Fruit fly (Drosophila melanogaster) whole organism, embryonic: ENCODE measurements around the gene Srg3.

Source experiments
- Aef1 ChIP-seq: fragments of 200-800 bp; sonication (Bioruptor generic); IDR thresholded peaks from 3 replicates; pipeline ENCODE4 v1.3.6; 2022; ENCODE audit warnings: missing biosample characterization, missing genetic modification characterization
- CG10274 ChIP-seq: fragments of 200-800 bp; sonication (Bioruptor generic); optimal IDR thresholded peaks from 3 replicates; lab custom pipeline; 2017; ENCODE audit warnings: missing biosample characterization, mild to moderate bottlenecking, missing genetic modification characterization
- CG11504 ChIP-seq: fragments of 200-800 bp; sonication (Bioruptor generic); optimal IDR thresholded peaks from 3 replicates; lab custom pipeline; 2019; ENCODE audit warnings: missing biosample characterization, mild to moderate bottlenecking, missing genetic modification characterization, moderate library complexity
- CG11560 ChIP-seq: fragments of 200-800 bp; sonication (Bioruptor generic); IDR thresholded peaks from 3 replicates; pipeline ENCODE4 v1.3.6; 2022; ENCODE audit warnings: missing biosample characterization, missing genetic modification characterization
- CG17361 ChIP-seq: fragments of 200-800 bp; sonication (Bioruptor generic); IDR thresholded peaks from 3 replicates; pipeline ENCODE4 v1.3.6; 2022; ENCODE audit warnings: missing biosample characterization, missing genetic modification characterization
- CG17829 ChIP-seq: fragments of 200-800 bp; optimal IDR thresholded peaks from 2 replicates; lab custom pipeline; 2019; ENCODE audit warnings: missing biosample characterization, mild to moderate bottlenecking, missing genetic modification characterization, moderate library complexity
- CG1832 ChIP-seq: fragments of 200-800 bp; sonication (Bioruptor generic); optimal IDR thresholded peaks from 2 replicates; lab custom pipeline; 2017; ENCODE audit warnings: missing biosample characterization, mild to moderate bottlenecking, missing genetic modification characterization, inconsistent platforms
- CG18476 ChIP-seq: fragments of 200-800 bp; sonication (Bioruptor generic); optimal IDR thresholded peaks from 2 replicates; lab custom pipeline; 2016; ENCODE audit warnings: missing biosample characterization, mild to moderate bottlenecking, missing genetic modification characterization
- CG2129 ChIP-seq: fragments of 200-800 bp; sonication (Bioruptor generic); IDR thresholded peaks from 2 replicates; pipeline ENCODE4 v1.3.6; 2022; ENCODE audit warnings: missing biosample characterization, missing genetic modification characterization; ENCODE audit not compliant: partially characterized antibody
- CG30403 ChIP-seq: fragments of 200-800 bp; sonication (Bioruptor generic); optimal IDR thresholded peaks from 3 replicates; lab custom pipeline; 2016; ENCODE audit warnings: missing biosample characterization, missing genetic modification characterization
- CG32772 ChIP-seq: fragments of 200-800 bp; sonication (Bioruptor generic); IDR thresholded peaks from 2 replicates; pipeline ENCODE4 v1.3.6; 2022; ENCODE audit warnings: missing biosample characterization, missing genetic modification characterization
- CG3838 ChIP-seq: fragments of 200-800 bp; sonication (Bioruptor generic); optimal IDR thresholded peaks from 3 replicates; lab custom pipeline; 2016; ENCODE audit warnings: missing biosample characterization, missing genetic modification characterization
- CG4730 ChIP-seq: fragments of 200-800 bp; sonication (Bioruptor generic); IDR thresholded peaks from 2 replicates; pipeline ENCODE4 v1.3.6; 2022; ENCODE audit warnings: missing biosample characterization, missing genetic modification characterization
- CG6791 ChIP-seq: fragments of 200-800 bp; sonication (Bioruptor generic); IDR thresholded peaks from 3 replicates; pipeline ENCODE4 v1.3.6; 2022; ENCODE audit warnings: missing biosample characterization, missing genetic modification characterization; ENCODE audit not compliant: partially characterized antibody
- CG8089 ChIP-seq: fragments of 200-800 bp; sonication (Bioruptor generic); optimal IDR thresholded peaks from 3 replicates; lab custom pipeline; 2016; ENCODE audit warnings: missing biosample characterization, missing genetic modification characterization
- CG9817 ChIP-seq: fragments of 200-800 bp; sonication (Bioruptor generic); optimal IDR thresholded peaks from 2 replicates; lab custom pipeline; 2018; ENCODE audit warnings: missing biosample characterization, mild to moderate bottlenecking, missing genetic modification characterization, moderate library complexity
- D19A ChIP-seq: fragments of 200-800 bp; optimal IDR thresholded peaks from 3 replicates; lab custom pipeline; 2019; ENCODE audit warnings: missing biosample characterization, mild to moderate bottlenecking, missing genetic modification characterization, moderate library complexity
- Dbx ChIP-seq: fragments of 200-800 bp; sonication (Bioruptor generic); IDR thresholded peaks from 3 replicates; pipeline ENCODE4 v1.3.6; 2022; ENCODE audit warnings: missing biosample characterization, missing genetic modification characterization
- Dll ChIP-seq: fragments of 200-800 bp; sonication (Bioruptor generic); IDR thresholded peaks from 4 replicates; pipeline ENCODE4 v1.3.6; 2022; ENCODE audit warnings: missing biosample characterization, missing genetic modification characterization; ENCODE audit not compliant: partially characterized antibody
- Doc2 ChIP-seq: fragments of 200-800 bp; sonication (Bioruptor generic); IDR thresholded peaks from 2 replicates; pipeline ENCODE4 v1.3.6; 2022; ENCODE audit warnings: missing biosample characterization, missing genetic modification characterization
- Fer2 ChIP-seq: fragments of 200-800 bp; sonication (Bioruptor generic); optimal IDR thresholded peaks from 2 replicates; lab custom pipeline; 2018; ENCODE audit warnings: missing biosample characterization, mild to moderate bottlenecking, missing genetic modification characterization, moderate library complexity
- GATAe ChIP-seq: fragments of 200-800 bp; sonication (Bioruptor generic); conservative IDR thresholded peaks from 2 replicates; pipeline ENCODE4 v1.3.6; 2022; ENCODE audit warnings: missing biosample characterization, missing genetic modification characterization
- HLH4C ChIP-seq: fragments of 200-800 bp; sonication (Bioruptor generic); IDR thresholded peaks from 3 replicates; pipeline ENCODE4 v1.3.6; 2022; ENCODE audit warnings: missing biosample characterization, missing genetic modification characterization; ENCODE audit not compliant: partially characterized antibody
- Hmx ChIP-seq: fragments of 200-800 bp; sonication (Bioruptor generic); optimal IDR thresholded peaks from 2 replicates; lab custom pipeline; 2016; ENCODE audit warnings: missing biosample characterization, missing genetic modification characterization
- Hr3 ChIP-seq: fragments of 200-800 bp; sonication (Bioruptor generic); optimal IDR thresholded peaks from 3 replicates; lab custom pipeline; 2016; ENCODE audit warnings: missing biosample characterization, missing genetic modification characterization
- Spps ChIP-seq: fragments of 200-800 bp; sonication (Bioruptor generic); optimal IDR thresholded peaks from 2 replicates; lab custom pipeline; 2018; ENCODE audit warnings: missing biosample characterization, mild to moderate bottlenecking, missing genetic modification characterization
- Stat92E ChIP-seq, 3 experiments: fragments of >200 bp in 2 of 3; fragments of 200-800 bp in 1 of 3; sonication (Bioruptor generic) in 1 of 3; optimal IDR thresholded peaks; 2 replicates each; lab custom pipeline; 2017 to 2019; ENCODE audit warnings: missing biosample characterization in 3 of 3, missing genetic modification characterization in 3 of 3, mild to moderate bottlenecking in 1 of 3, moderate library complexity in 1 of 3
- YL-1 ChIP-seq: fragments of 200-800 bp; sonication (Bioruptor generic); optimal IDR thresholded peaks from 3 replicates; lab custom pipeline; 2017; ENCODE audit warnings: missing biosample characterization, mild to moderate bottlenecking, missing genetic modification characterization
- al ChIP-seq: fragments of 200-800 bp; sonication (Bioruptor generic); IDR thresholded peaks from 2 replicates; pipeline ENCODE4 v1.3.6; 2022; ENCODE audit warnings: missing biosample characterization, missing genetic modification characterization
- bab2 ChIP-seq: fragments of 200-800 bp; sonication (Bioruptor generic); optimal IDR thresholded peaks from 2 replicates; lab custom pipeline; 2016; ENCODE audit warnings: missing biosample characterization, missing genetic modification characterization
- bcd ChIP-seq: fragments of 200-800 bp; sonication (Bioruptor generic); optimal IDR thresholded peaks from 2 replicates; lab custom pipeline; 2017; ENCODE audit warnings: missing biosample characterization, mild to moderate bottlenecking, missing genetic modification characterization
- bowl ChIP-seq: fragments of 200-800 bp; sonication (Bioruptor generic); IDR thresholded peaks from 2 replicates; pipeline ENCODE4 v1.3.6; 2022; ENCODE audit warnings: missing biosample characterization, missing genetic modification characterization
- br ChIP-seq: fragments of >200 bp; optimal IDR thresholded peaks from 2 replicates; lab custom pipeline; 2017
- cas ChIP-seq: fragments of 200-800 bp; sonication (Bioruptor generic); IDR thresholded peaks from 2 replicates; pipeline ENCODE4 v1.3.6; 2022; ENCODE audit warnings: missing biosample characterization, missing genetic modification characterization
- danr ChIP-seq: fragments of 200-800 bp; sonication (Bioruptor generic); IDR thresholded peaks from 2 replicates; pipeline ENCODE4 v1.3.6; 2022; ENCODE audit warnings: missing biosample characterization, missing genetic modification characterization
- disco-r ChIP-seq: fragments of 200-800 bp; sonication (Bioruptor generic); optimal IDR thresholded peaks from 2 replicates; lab custom pipeline; 2016; ENCODE audit warnings: missing biosample characterization, missing genetic modification characterization
- gcm ChIP-seq: fragments of 200-800 bp; sonication (Bioruptor generic); optimal IDR thresholded peaks from 2 replicates; lab custom pipeline; 2019; ENCODE audit warnings: missing biosample characterization, mild to moderate bottlenecking, missing genetic modification characterization, moderate library complexity
- ham ChIP-seq: fragments of 200-800 bp; sonication (Bioruptor generic); IDR thresholded peaks from 2 replicates; pipeline ENCODE4 v1.3.6; 2022; ENCODE audit warnings: missing biosample characterization, missing genetic modification characterization
- hb ChIP-seq: fragments of 200-800 bp; sonication (Bioruptor generic); IDR thresholded peaks from 3 replicates; pipeline ENCODE4 v1.3.6; 2022; ENCODE audit warnings: missing biosample characterization, missing genetic modification characterization; ENCODE audit not compliant: partially characterized antibody
- kah ChIP-seq: fragments of 200-800 bp; sonication (Bioruptor generic); optimal IDR thresholded peaks from 2 replicates; lab custom pipeline; 2018; ENCODE audit warnings: missing biosample characterization, mild to moderate bottlenecking, missing genetic modification characterization
- nerfin-2 ChIP-seq: fragments of 200-800 bp; sonication (Bioruptor generic); IDR thresholded peaks from 2 replicates; pipeline ENCODE4 v1.3.6; 2022; ENCODE audit warnings: missing biosample characterization, missing genetic modification characterization; ENCODE audit not compliant: partially characterized antibody
- nom ChIP-seq: fragments of 200-800 bp; sonication (Bioruptor generic); optimal IDR thresholded peaks from 2 replicates; lab custom pipeline; 2017; ENCODE audit warnings: missing biosample characterization, missing genetic modification characterization, mild to moderate bottlenecking, moderate library complexity, missing genetic modification reagents
- schlank ChIP-seq: fragments of 200-800 bp; sonication (Bioruptor generic); optimal IDR thresholded peaks from 2 replicates; lab custom pipeline; 2018; ENCODE audit warnings: missing biosample characterization, mild to moderate bottlenecking, missing genetic modification characterization
- sd ChIP-seq: fragments of 200-800 bp; sonication (Bioruptor generic); optimal IDR thresholded peaks from 3 replicates; lab custom pipeline; 2018; ENCODE audit warnings: missing biosample characterization, mild to moderate bottlenecking, missing genetic modification characterization, moderate library complexity
- seq ChIP-seq: fragments of 200-800 bp; sonication (Bioruptor generic); IDR thresholded peaks from 2 replicates; pipeline ENCODE4 v1.3.6; 2022; ENCODE audit warnings: missing biosample characterization, missing genetic modification characterization
- sim ChIP-seq: fragments of 200-800 bp; sonication (Bioruptor generic); IDR thresholded peaks from 2 replicates; pipeline ENCODE4 v1.3.6; 2022; ENCODE audit warnings: missing biosample characterization, missing genetic modification characterization
- tgo ChIP-seq: fragments of 200-800 bp; sonication (Bioruptor generic); IDR thresholded peaks from 3 replicates; pipeline ENCODE4 v1.3.6; 2022; ENCODE audit warnings: missing biosample characterization, missing genetic modification characterization
- tna ChIP-seq: fragments of 200-800 bp; sonication (Bioruptor generic); IDR thresholded peaks from 2 replicates; pipeline ENCODE4 v1.3.6; 2022; ENCODE audit warnings: missing biosample characterization, missing genetic modification characterization; ENCODE audit not compliant: partially characterized antibody
- yki ChIP-seq: fragments of >200 bp; optimal IDR thresholded peaks from 3 replicates; lab custom pipeline; 2018

Gene Srg3

DNA sequence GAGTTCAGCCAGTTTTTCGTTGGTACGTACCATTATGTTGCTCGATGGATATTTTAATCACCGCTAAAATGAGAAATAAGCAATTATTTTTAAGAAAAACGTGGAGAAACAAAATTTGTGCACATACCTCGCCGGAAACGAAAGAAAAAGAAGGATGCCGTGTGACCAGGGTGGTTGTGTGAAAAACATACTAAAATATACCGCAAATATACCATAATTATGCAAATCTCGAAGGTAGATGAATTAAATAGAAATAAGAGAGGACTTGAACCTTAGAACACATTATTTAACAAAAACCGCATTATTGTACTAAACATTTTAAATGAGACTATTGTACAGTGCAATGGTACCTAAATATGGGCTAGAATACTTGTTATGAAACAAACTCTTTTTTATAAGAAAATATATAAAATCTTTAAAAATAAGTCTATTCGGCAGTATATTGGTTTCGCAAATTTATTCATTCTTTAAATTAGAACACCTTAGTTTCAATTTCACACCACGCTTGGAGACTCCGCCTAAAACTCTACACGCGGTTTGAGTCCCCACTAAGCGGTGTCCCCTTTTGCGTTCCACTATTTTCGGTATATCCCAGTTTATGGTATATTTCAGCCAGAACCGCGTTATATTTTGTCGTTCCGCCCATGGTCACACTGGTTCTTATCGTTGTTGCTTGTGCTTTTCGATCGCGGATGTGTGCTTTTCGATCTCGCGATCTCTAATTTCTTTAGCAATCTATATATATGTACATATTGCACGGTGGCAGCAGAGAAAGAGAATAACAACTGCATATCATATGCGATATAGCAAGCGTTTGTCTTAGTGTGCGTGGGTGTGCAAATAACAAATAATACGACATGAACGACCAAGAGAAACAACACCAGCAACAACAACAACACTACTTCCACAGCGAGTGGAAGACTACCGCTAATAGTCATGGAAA, 13.1 kb upstream of the Srg3 start, which contains the start of the genes RpS17 and MTF-1 (continued):
- TF ChIP-seq nerfin-2 (GFP tag; lab: Robert Waterston, UW) (no peak), CG10274 (GFP tag; lab: Kevin White, UChicago) (no peak), bcd (GFP tag; lab: Kevin White, UChicago) (peak; percentile 48), CG30403 (peak; percentile 9), D19A (tag; lab: Kevin White, UChicago) (peak; percentile 13), tgo (GFP tag; lab: Robert Waterston, UW) (peak; percentile 51), Stat92E (GFP tag; optimal IDR thresholded peaks at IDR 0.05; lab: Kevin White, UChicago) (peak in 1 of 3 experiments; percentile 30), danr (no peak), br (lab: Kevin White, UChicago) (no peak), yki (no peak), ham (GFP tag; lab: Robert Waterston, UW) (no peak), Hr3 (GFP tag; lab: Kevin White, UChicago) (peak; percentile 17), Spps (tag; lab: Kevin White, UChicago) (peak; percentile 15), CG6791 (GFP tag; lab: Robert Waterston, UW) (no peak), CG18476 (GFP tag; lab: Kevin White, UChicago) (no peak)

DNA sequence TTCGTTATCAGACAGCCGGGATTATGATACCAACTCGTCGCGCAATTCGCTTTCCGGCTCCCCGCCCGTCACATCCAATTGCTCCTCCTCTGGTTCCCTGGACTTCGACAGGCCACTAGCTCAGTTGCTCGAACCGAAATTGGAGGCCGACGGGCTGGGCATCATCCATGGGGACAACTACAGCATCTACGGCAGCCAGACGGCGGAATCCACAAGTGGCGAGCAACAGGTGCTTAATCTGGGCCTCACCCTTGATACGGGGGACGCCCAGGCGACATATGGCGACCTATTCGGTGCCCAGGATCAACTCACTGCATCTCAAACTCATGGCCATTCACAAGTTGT, 12.5 kb upstream of the Srg3 start:
- TF ChIP-seq GATAe (GFP tag; lab: Robert Waterston, UW) (peak; percentile 14; the same call in 1 of the 2 replicates), bowl (GFP tag; lab: Robert Waterston, UW) (no peak), bab2 (GFP tag; lab: Kevin White, UChicago) (no peak), Fer2 (tag; lab: Kevin White, UChicago) (no peak), YL-1 (no peak), hb (GFP tag; lab: Robert Waterston, UW) (no peak), al (no peak), seq (GFP tag; lab: Robert Waterston, UW) (peak; percentile 2; the same call in 1 of the 2 replicates), CG11504 (no peak), CG17829 (tag; lab: Kevin White, UChicago) (no peak), CG17361 (GFP tag; lab: Robert Waterston, UW) (no peak), Dll (GFP tag; lab: Robert Waterston, UW) (no peak), CG2129 (no peak), sim (GFP tag; lab: Robert Waterston, UW) (no peak), Doc2 (no peak), Dbx (no peak), Aef1 (GFP tag; lab: Robert Waterston, UW) (no peak), CG11560 (tag; lab: Robert Waterston, UW) (no peak), HLH4C (GFP tag; lab: Robert Waterston, UW) (0 out of 3 replicates have a peak, but pooled peaks have one; percentile 48), tna (GFP tag; lab: Robert Waterston, UW) (0 out of 2 replicates have a peak, but pooled peaks have one; percentile 5), disco-r (GFP tag; lab: Kevin White, UChicago) (no peak), schlank (tag; lab: Kevin White, UChicago) (no peak), CG3838 (GFP tag; lab: Kevin White, UChicago) (no peak), gcm (GFP tag; lab: Kevin White, UChicago) (no peak), CG8089 (GFP tag; lab: Kevin White, UChicago) (no peak), cas (GFP tag; lab: Robert Waterston, UW) (0 out of 2 replicates have a peak, but pooled peaks have one; percentile 23), CG32772 (GFP tag; lab: Robert Waterston, UW) (no peak), Hmx (no peak), CG4730 (GFP tag; lab: Robert Waterston, UW) (no peak), CG1832 (GFP tag; lab: Kevin White, UChicago) (no peak), nom (no peak), kah (GFP tag; lab: Kevin White, UChicago) (peak; percentile 70), sd (tag; lab: Kevin White, UChicago) (no peak), CG9817 (tag; lab: Kevin White, UChicago) (no peak)
